Fruit fly (Drosophila melanogaster): Measurements from ENCODE around the gene CG12112.

DNA sequence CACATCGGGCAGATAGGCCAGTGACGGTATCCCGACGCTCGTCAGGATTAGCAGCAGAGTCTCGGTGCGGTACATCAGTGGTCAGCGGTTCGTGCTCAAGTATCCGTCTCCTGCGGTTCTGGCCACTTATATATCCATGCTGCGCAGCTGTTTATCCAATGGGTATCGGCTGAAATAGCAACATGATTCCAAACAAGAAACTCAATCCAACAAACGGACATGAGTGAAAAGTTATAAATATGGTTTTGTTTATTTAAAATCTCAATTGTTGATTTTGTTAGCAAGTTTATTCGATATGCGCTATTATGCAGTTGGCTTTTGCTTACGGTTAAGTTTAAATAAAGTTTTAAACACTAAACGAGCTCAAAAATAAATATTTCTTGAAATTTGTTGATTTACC lies 10.9 kb upstream of the CG12112 start, which contains the start of gene CG12111:
- TF ChIP-seq EcR (GFP tag; optimal IDR thresholded peaks at IDR 0.05) (no peak), psq (optimal IDR thresholded peaks at IDR 0.05) (no peak), Dll (optimal IDR thresholded peaks at IDR 0.05) (no peak), usp (GFP tag; optimal IDR thresholded peaks at IDR 0.05) (no peak)
